Fruit fly (Drosophila melanogaster) whole organism, embryonic: ENCODE results near the gene Pbgs.

ENCODE experiments used
- Atf6 ChIP-seq: fragments of 200-800 bp; sonication (Bioruptor generic); IDR thresholded peaks from 2 replicates; pipeline ENCODE4 v1.3.6; 2022; ENCODE audit warnings: missing biosample characterization, missing genetic modification characterization
- B-H1 ChIP-seq: fragments of 200-800 bp; sonication (Bioruptor generic); IDR thresholded peaks from 3 replicates; pipeline ENCODE4 v1.3.6; 2022; ENCODE audit warnings: missing biosample characterization, missing genetic modification characterization
- CG1024 ChIP-seq: fragments of 200-800 bp; sonication (Bioruptor generic); IDR thresholded peaks from 2 replicates; pipeline ENCODE4 v1.3.6; 2022; ENCODE audit warnings: missing biosample characterization, missing genetic modification characterization
- CG10543 ChIP-seq: fragments of 200-800 bp; sonication (Bioruptor generic); optimal IDR thresholded peaks from 3 replicates; lab custom pipeline; 2017; ENCODE audit warnings: missing biosample characterization, mild to moderate bottlenecking, missing genetic modification characterization, moderate library complexity
- CG10979 ChIP-seq: fragments of 200-800 bp; sonication (Bioruptor generic); optimal IDR thresholded peaks from 2 replicates; lab custom pipeline; 2018; ENCODE audit warnings: missing biosample characterization, mild to moderate bottlenecking, missing genetic modification characterization, moderate library complexity
- CG11695 ChIP-seq: fragments of 200-800 bp; sonication (Bioruptor generic); IDR thresholded peaks from 3 replicates; pipeline ENCODE4 v1.3.6; 2022; ENCODE audit warnings: missing biosample characterization, missing genetic modification characterization
- CG13296 ChIP-seq: fragments of 200-800 bp; sonication (Bioruptor generic); optimal IDR thresholded peaks from 3 replicates; lab custom pipeline; 2018; ENCODE audit warnings: missing biosample characterization, mild to moderate bottlenecking, missing genetic modification characterization
- CG13775 ChIP-seq: fragments of 200-800 bp; sonication (Bioruptor generic); optimal IDR thresholded peaks from 3 replicates; lab custom pipeline; 2017; ENCODE audit warnings: missing biosample characterization, mild to moderate bottlenecking, missing genetic modification characterization
- CG14965 ChIP-seq: fragments of 200-800 bp; sonication (Bioruptor generic); optimal IDR thresholded peaks from 2 replicates; lab custom pipeline; 2016; ENCODE audit warnings: missing biosample characterization, missing genetic modification characterization, borderline replicate concordance
- CG15514 ChIP-seq: fragments of 200-800 bp; sonication (Bioruptor generic); optimal IDR thresholded peaks from 3 replicates; lab custom pipeline; 2017; ENCODE audit warnings: missing biosample characterization, missing genetic modification characterization, mild to moderate bottlenecking, moderate library complexity, missing genetic modification reagents
- CG16813 ChIP-seq: fragments of 200-800 bp; sonication (Bioruptor generic); IDR thresholded peaks from 3 replicates; pipeline ENCODE4 v1.3.6; 2022; ENCODE audit warnings: missing biosample characterization, missing genetic modification characterization; ENCODE audit not compliant: partially characterized antibody
- CG17568 ChIP-seq: fragments of 200-800 bp; sonication (Bioruptor generic); optimal IDR thresholded peaks from 2 replicates; lab custom pipeline; 2018; ENCODE audit warnings: missing biosample characterization, mild to moderate bottlenecking, missing genetic modification characterization, moderate library complexity
- CG2120 ChIP-seq: fragments of 200-800 bp; sonication (Bioruptor generic); optimal IDR thresholded peaks from 3 replicates; lab custom pipeline; 2016; ENCODE audit warnings: missing biosample characterization, missing genetic modification characterization
- CG2712 ChIP-seq: fragments of 200-800 bp; optimal IDR thresholded peaks from 3 replicates; lab custom pipeline; 2019; ENCODE audit warnings: missing biosample characterization, mild to moderate bottlenecking, missing genetic modification characterization, moderate library complexity
- CG3726 ChIP-seq: fragments of 200-800 bp; sonication (Bioruptor generic); IDR thresholded peaks from 3 replicates; pipeline ENCODE4, ENCODE4 v1.3.6; 2022; ENCODE audit warnings: missing biosample characterization, missing genetic modification characterization
- CG4404 ChIP-seq: fragments of 200-800 bp; sonication (Bioruptor generic); IDR thresholded peaks from 2 replicates; pipeline ENCODE4 v1.3.6; 2022; ENCODE audit warnings: missing biosample characterization, missing genetic modification characterization
- CG6689 ChIP-seq: fragments of 200-800 bp; sonication (Bioruptor generic); IDR thresholded peaks from 2 replicates; pipeline ENCODE4 v1.3.6; 2022; ENCODE audit warnings: missing biosample characterization, missing genetic modification characterization
- CG6765 ChIP-seq: fragments of 200-800 bp; sonication (Bioruptor generic); optimal IDR thresholded peaks from 3 replicates; lab custom pipeline; 2017; ENCODE audit warnings: missing biosample characterization, mild to moderate bottlenecking, missing genetic modification characterization
- CG9817 ChIP-seq: fragments of 200-800 bp; sonication (Bioruptor generic); optimal IDR thresholded peaks from 2 replicates; lab custom pipeline; 2018; ENCODE audit warnings: missing biosample characterization, mild to moderate bottlenecking, missing genetic modification characterization, moderate library complexity
- CG9932 ChIP-seq: fragments of 200-800 bp; sonication (Bioruptor generic); IDR thresholded peaks from 2 replicates; pipeline ENCODE4 v1.3.6; 2022; ENCODE audit warnings: missing biosample characterization, missing genetic modification characterization
- Dad ChIP-seq: fragments of 200-800 bp; sonication (Bioruptor generic); optimal IDR thresholded peaks from 3 replicates; lab custom pipeline; 2016; ENCODE audit warnings: missing biosample characterization, missing genetic modification characterization
- Dip3 ChIP-seq: fragments of 200-800 bp; sonication (Bioruptor generic); optimal IDR thresholded peaks from 3 replicates; lab custom pipeline; 2016; ENCODE audit warnings: missing biosample characterization, missing genetic modification characterization
- Dll ChIP-seq: fragments of 200-800 bp; sonication (Bioruptor generic); IDR thresholded peaks from 4 replicates; pipeline ENCODE4 v1.3.6; 2022; ENCODE audit warnings: missing biosample characterization, missing genetic modification characterization; ENCODE audit not compliant: partially characterized antibody
- E2f2 ChIP-seq: fragments of 200-800 bp; sonication (Bioruptor generic); IDR thresholded peaks from 2 replicates; pipeline ENCODE4 v1.3.6; 2022; ENCODE audit warnings: missing biosample characterization, missing genetic modification characterization
- HmgZ ChIP-seq: fragments of 200-800 bp; sonication (Bioruptor generic); optimal IDR thresholded peaks from 2 replicates; lab custom pipeline; 2018; ENCODE audit warnings: missing biosample characterization, mild to moderate bottlenecking, missing genetic modification characterization
- Hmx ChIP-seq: fragments of 200-800 bp; sonication (Bioruptor generic); optimal IDR thresholded peaks from 2 replicates; lab custom pipeline; 2016; ENCODE audit warnings: missing biosample characterization, missing genetic modification characterization
- Neu2 ChIP-seq: fragments of 200-800 bp; sonication (Bioruptor generic); optimal IDR thresholded peaks from 3 replicates; lab custom pipeline; 2016; ENCODE audit warnings: missing biosample characterization, missing genetic modification characterization, borderline replicate concordance
- Nf-YA ChIP-seq: fragments of 200-800 bp; sonication (Bioruptor generic); IDR thresholded peaks from 2 replicates; pipeline ENCODE4 v1.3.6; 2022; ENCODE audit warnings: missing biosample characterization, missing genetic modification characterization
- NfI ChIP-seq: fragments of 200-800 bp; sonication (Bioruptor generic); optimal IDR thresholded peaks from 3 replicates; lab custom pipeline; 2018; ENCODE audit warnings: missing biosample characterization, mild to moderate bottlenecking, missing genetic modification characterization, moderate library complexity
- PHDP ChIP-seq: fragments of 200-800 bp; sonication (Bioruptor generic); optimal IDR thresholded peaks from 3 replicates; lab custom pipeline; 2018; ENCODE audit warnings: missing biosample characterization, mild to moderate bottlenecking, missing genetic modification characterization, moderate library complexity
- Side ChIP-seq: fragments of 200-800 bp; sonication (Bioruptor generic); optimal IDR thresholded peaks from 2 replicates; lab custom pipeline; 2016; ENCODE audit warnings: missing biosample characterization, missing genetic modification characterization
- al ChIP-seq: fragments of 200-800 bp; sonication (Bioruptor generic); IDR thresholded peaks from 2 replicates; pipeline ENCODE4 v1.3.6; 2022; ENCODE audit warnings: missing biosample characterization, missing genetic modification characterization
- dmrt99B ChIP-seq: fragments of 200-800 bp; sonication (Bioruptor generic); optimal IDR thresholded peaks from 2 replicates; lab custom pipeline; 2018; ENCODE audit warnings: missing biosample characterization, mild to moderate bottlenecking, missing genetic modification characterization, moderate library complexity
- eve ChIP-seq, 2 experiments: fragments of >200 bp; optimal IDR thresholded peaks; 2 replicates each; lab custom pipeline; 2017; ENCODE audit warnings: missing biosample characterization in 2 of 2, missing genetic modification characterization in 2 of 2
- grau ChIP-seq: fragments of 200-800 bp; optimal IDR thresholded peaks from 3 replicates; lab custom pipeline; 2019; ENCODE audit warnings: missing biosample characterization, mild to moderate bottlenecking, missing genetic modification characterization, moderate library complexity
- ham ChIP-seq: fragments of 200-800 bp; sonication (Bioruptor generic); IDR thresholded peaks from 2 replicates; pipeline ENCODE4 v1.3.6; 2022; ENCODE audit warnings: missing biosample characterization, missing genetic modification characterization
- knrl ChIP-seq: fragments of 200-800 bp; sonication (Bioruptor generic); IDR thresholded peaks from 3 replicates; pipeline ENCODE4 v1.3.6; 2022; ENCODE audit warnings: missing biosample characterization, missing genetic modification characterization; ENCODE audit not compliant: partially characterized antibody
- nerfin-1 ChIP-seq: fragments of 200-800 bp; sonication (Bioruptor generic); optimal IDR thresholded peaks from 3 replicates; lab custom pipeline; 2019; ENCODE audit warnings: missing biosample characterization, mild to moderate bottlenecking, missing genetic modification characterization, moderate library complexity
- nom ChIP-seq: fragments of 200-800 bp; sonication (Bioruptor generic); optimal IDR thresholded peaks from 2 replicates; lab custom pipeline; 2017; ENCODE audit warnings: missing biosample characterization, missing genetic modification characterization, mild to moderate bottlenecking, moderate library complexity, missing genetic modification reagents
- oc ChIP-seq: fragments of 200-800 bp; sonication (Bioruptor generic); optimal IDR thresholded peaks from 2 replicates; lab custom pipeline; 2018; ENCODE audit warnings: missing biosample characterization, mild to moderate bottlenecking, missing genetic modification characterization, moderate library complexity
- row ChIP-seq: fragments of 200-800 bp; sonication (Bioruptor generic); IDR thresholded peaks from 3 replicates; pipeline ENCODE4 v1.3.6; 2022; ENCODE audit warnings: missing biosample characterization, missing genetic modification characterization
- sens ChIP-seq: fragments of 200-800 bp; sonication (Bioruptor generic); peaks from one replicate; lab custom pipeline; 2016; ENCODE audit warnings: missing biosample characterization, missing genetic modification characterization
- seq ChIP-seq: fragments of 200-800 bp; sonication (Bioruptor generic); IDR thresholded peaks from 2 replicates; pipeline ENCODE4 v1.3.6; 2022; ENCODE audit warnings: missing biosample characterization, missing genetic modification characterization
- sob ChIP-seq: fragments of 200-800 bp; sonication (Bioruptor generic); IDR thresholded peaks from 2 replicates; pipeline ENCODE4 v1.3.6; 2022; ENCODE audit warnings: missing biosample characterization, missing genetic modification characterization
- sqz ChIP-seq: fragments of 200-800 bp; sonication (Bioruptor generic); optimal IDR thresholded peaks from 3 replicates; lab custom pipeline; 2018; ENCODE audit warnings: missing biosample characterization, mild to moderate bottlenecking, missing genetic modification characterization
- stc ChIP-seq: fragments of 200-800 bp; sonication (Bioruptor generic); IDR thresholded peaks from 2 replicates; pipeline ENCODE4 v1.3.6; 2022; ENCODE audit warnings: missing biosample characterization, missing genetic modification characterization
- stwl ChIP-seq: fragments of 200-800 bp; sonication (Bioruptor generic); optimal IDR thresholded peaks from 3 replicates; lab custom pipeline; 2018; ENCODE audit warnings: missing biosample characterization, mild to moderate bottlenecking, missing genetic modification characterization, moderate library complexity
- toy ChIP-seq: fragments of 200-800 bp; sonication (Bioruptor generic); IDR thresholded peaks from 2 replicates; pipeline ENCODE4 v1.3.6; 2022; ENCODE audit warnings: missing biosample characterization, missing genetic modification characterization
- tup ChIP-seq: fragments of 200-800 bp; sonication (Bioruptor generic); optimal IDR thresholded peaks from 2 replicates; lab custom pipeline; 2016; ENCODE audit warnings: missing biosample characterization, mild to moderate bottlenecking, missing genetic modification characterization, moderate library complexity
- unpg ChIP-seq: fragments of 200-800 bp; sonication (Bioruptor generic); optimal IDR thresholded peaks from 3 replicates; lab custom pipeline; 2018; ENCODE audit warnings: missing biosample characterization, mild to moderate bottlenecking, missing genetic modification characterization, moderate library complexity
- zfh1 ChIP-seq: fragments of 200-800 bp; sonication (Bioruptor generic); IDR thresholded peaks from 3 replicates; pipeline ENCODE4 v1.3.6; 2022; ENCODE audit warnings: missing biosample characterization, missing genetic modification characterization

The Pbgs gene

dm6 chr3L:12269867-12270266 is 1.3 kb downstream of the Pbgs start (continued):
- TF ChIP-seq Hmx (GFP tag; lab: Kevin White, UChicago) = no peak
- TF ChIP-seq CG2712 (tag; lab: Kevin White, UChicago) = peak; percentile 45
- no peak for TF ChIP-seq stwl (tag; lab: Kevin White, UChicago)
- peak; percentile 32 for TF ChIP-seq CG15514 (GFP tag; lab: Kevin White, UChicago)
- TF ChIP-seq CG2120 = peak; percentile 54
- TF ChIP-seq zfh1 = no peak
- TF ChIP-seq CG14965 (GFP tag; lab: Kevin White, UChicago) = no peak
- no peak for TF ChIP-seq stc (GFP tag; lab: Robert Waterston, UW)
- TF ChIP-seq CG1024 (GFP tag; lab: Robert Waterston, UW) = no peak
- TF ChIP-seq nom (GFP tag; lab: Kevin White, UChicago) = no peak
- peak; percentile 43 for TF ChIP-seq unpg (GFP tag; lab: Kevin White, UChicago)
- TF ChIP-seq ham = no peak
- TF ChIP-seq CG10979 (tag; lab: Kevin White, UChicago) = peak; percentile 3
- TF ChIP-seq dmrt99B (tag; lab: Kevin White, UChicago) = peak; percentile 51
- TF ChIP-seq grau (tag; lab: Kevin White, UChicago) = peak; percentile 63
- TF ChIP-seq CG13296 (GFP tag; lab: Kevin White, UChicago) = peak; percentile 77
- peak; percentile 61 for TF ChIP-seq seq (GFP tag; lab: Robert Waterston, UW)
- peak; percentile 65 for TF ChIP-seq sens (GFP tag; lab: Kevin White, UChicago)
- 0 out of 2 replicates have a peak, but pooled peaks have one; percentile 25 for TF ChIP-seq CG6689 (GFP tag; lab: Robert Waterston, UW)
- no peak for TF ChIP-seq Nf-YA
- no peak for TF ChIP-seq Dip3 (GFP tag; lab: Kevin White, UChicago)
- TF ChIP-seq toy (GFP tag; lab: Robert Waterston, UW) = no peak
- no peak for TF ChIP-seq sqz (GFP tag; lab: Kevin White, UChicago)
- TF ChIP-seq CG4404 = no peak
- TF ChIP-seq CG3726 = no peak
- TF ChIP-seq CG11695 = no peak
- TF ChIP-seq sob = peak; percentile 46; the same call in 1 of the 2 replicates
- TF ChIP-seq NfI = peak; percentile 43
- no peak for TF ChIP-seq CG16813 (GFP tag; lab: Robert Waterston, UW)
- TF ChIP-seq HmgZ (tag; lab: Kevin White, UChicago) = peak; percentile 15
- no peak for TF ChIP-seq oc (tag; lab: Kevin White, UChicago)
- TF ChIP-seq Side (GFP tag; lab: Kevin White, UChicago) = no peak
- TF ChIP-seq knrl (GFP tag; lab: Robert Waterston, UW) = no peak
- no peak for TF ChIP-seq B-H1
- 0 out of 2 replicates have a peak, but pooled peaks have one; percentile 31 for TF ChIP-seq Atf6 (GFP tag; lab: Robert Waterston, UW)
- TF ChIP-seq nerfin-1 = peak; percentile 20
- no peak for TF ChIP-seq E2f2 (GFP tag; lab: Robert Waterston, UW)
- TF ChIP-seq CG6765 (GFP tag; lab: Kevin White, UChicago) = peak; percentile 10
- no peak for TF ChIP-seq eve (GFP tag; optimal IDR thresholded peaks at IDR 0.05; lab: Kevin White, UChicago)
- no peak for TF ChIP-seq Dll (GFP tag; lab: Robert Waterston, UW)
- no peak for TF ChIP-seq tup (GFP tag; lab: Kevin White, UChicago)
- TF ChIP-seq CG17568 (GFP tag; lab: Kevin White, UChicago) = peak; percentile 10
- no peak for TF ChIP-seq Neu2
- TF ChIP-seq al (GFP tag; lab: Robert Waterston, UW) = peak; percentile 6; the same call in 1 of the 2 replicates
- TF ChIP-seq CG9817 (tag; lab: Kevin White, UChicago) = peak; percentile 26
- TF ChIP-seq Dad (GFP tag; lab: Kevin White, UChicago) = no peak
- peak; percentile 65 for TF ChIP-seq PHDP
- peak; percentile 45 for TF ChIP-seq CG10543 (GFP tag; lab: Kevin White, UChicago)
- TF ChIP-seq CG9932 (GFP tag; lab: Robert Waterston, UW) = no peak
- peak; percentile 3 for TF ChIP-seq CG13775 (GFP tag; lab: Kevin White, UChicago)
- peak; percentile 51; the same call in 2 of the 3 replicates for TF ChIP-seq row
